Fruit fly (Drosophila melanogaster): ENCODE data around the gene Atxn7.
A peak's percentile ranks its signal among the peaks of the same experiment; 100 is the strongest.

Gene Atxn7

dm6 chr2L:2363626-2364147 lies 12.0 kb upstream of the Atxn7 start (continued):
- TF ChIP-seq Dbx (GFP tag; IDR thresholded peaks at IDR 0.05) = peak; percentile 85
- TF ChIP-seq ind (GFP tag; optimal IDR thresholded peaks at IDR 0.05) = peak; percentile 86
- peak; percentile 97 for TF ChIP-seq Drgx (GFP tag; IDR thresholded peaks at IDR 0.05)
- peak; percentile 84 for TF ChIP-seq sd (tag; optimal IDR thresholded peaks at IDR 0.05)
- peak; percentile 25 for TF ChIP-seq sima (GFP tag; optimal IDR thresholded peaks at IDR 0.05)
- peak; percentile 65 for TF ChIP-seq CG30020 (tag; optimal IDR thresholded peaks at IDR 0.05)
- TF ChIP-seq Stat92E (GFP tag; optimal IDR thresholded peaks at IDR 0.05) = peak in 1 of 3 experiments; percentile 17
- TF ChIP-seq Nf-YB (GFP tag; optimal IDR thresholded peaks at IDR 0.05) = peak; percentile 84
- TF ChIP-seq CG5953 (GFP tag; IDR thresholded peaks at IDR 0.05) = 0 out of 2 replicates have a peak, but pooled peaks have one; percentile 49
- TF ChIP-seq BtbVII (GFP tag; optimal IDR thresholded peaks at IDR 0.05) = peak; percentile 92
- TF ChIP-seq schlank (tag; optimal IDR thresholded peaks at IDR 0.05) = peak; percentile 51
- TF ChIP-seq Ravus (GFP tag; IDR thresholded peaks at IDR 0.05) = peak; percentile 56
- peak; percentile 85 for TF ChIP-seq CG18619 (GFP tag; optimal IDR thresholded peaks at IDR 0.05)
- TF ChIP-seq CG17802 (tag; optimal IDR thresholded peaks at IDR 0.05) = peak; percentile 57
- TF ChIP-seq CG7556 (GFP tag; optimal IDR thresholded peaks at IDR 0.05) = peak; percentile 91
- no peak for TF ChIP-seq sr (GFP tag; IDR thresholded peaks at IDR 0.05)
- TF ChIP-seq CG11247 (GFP tag; IDR thresholded peaks at IDR 0.05) = peak; percentile 54; the same call in 1 of the 2 replicates
- TF ChIP-seq CG18262 (tag; optimal IDR thresholded peaks at IDR 0.05) = peak; percentile 93
- peak; percentile 95 for TF ChIP-seq CG2678 (tag; optimal IDR thresholded peaks at IDR 0.05)
- peak; percentile 62 for TF ChIP-seq CG13894 (tag; optimal IDR thresholded peaks at IDR 0.05)
- peak; percentile 55 for TF ChIP-seq CG1647 (GFP tag; optimal IDR thresholded peaks at IDR 0.05)
- TF ChIP-seq CG15269 (tag; optimal IDR thresholded peaks at IDR 0.05) = peak; percentile 93
- no peak for TF ChIP-seq dm (GFP tag; optimal IDR thresholded peaks at IDR 0.05)
- 0 out of 2 replicates have a peak, but pooled peaks have one; percentile 24 for TF ChIP-seq crol (GFP tag; IDR thresholded peaks at IDR 0.05)
- peak; percentile 58 for TF ChIP-seq Usf (GFP tag; optimal IDR thresholded peaks at IDR 0.05)
- TF ChIP-seq pfk (GFP tag; optimal IDR thresholded peaks at IDR 0.05) = peak; percentile 29
- TF ChIP-seq trh (GFP tag; optimal IDR thresholded peaks at IDR 0.05) = peak; percentile 76
- TF ChIP-seq CG11504 (tag; optimal IDR thresholded peaks at IDR 0.05) = peak; percentile 94
- peak; percentile 94 for TF ChIP-seq Asciz (GFP tag; optimal IDR thresholded peaks at IDR 0.05)
- TF ChIP-seq CG8388 (GFP tag; optimal IDR thresholded peaks at IDR 0.05) = peak; percentile 92
- peak; percentile 5 for TF ChIP-seq HLH54F (GFP tag; optimal IDR thresholded peaks at IDR 0.05)
- TF ChIP-seq CG8290 (GFP tag; optimal IDR thresholded peaks at IDR 0.05) = peak; percentile 51
- peak; percentile 24 to 63 for TF ChIP-seq CG8290 (tag; optimal IDR thresholded peaks at IDR 0.05)
- TF ChIP-seq Taf1 (GFP tag; IDR thresholded peaks at IDR 0.05) = peak; percentile 63; the same call in 1 of the 2 replicates
- TF ChIP-seq klu (GFP tag; IDR thresholded peaks at IDR 0.05) = peak; percentile 56; the same call in 1 of the 2 replicates
- peak; percentile 72 for TF ChIP-seq CG11093 (GFP tag; IDR thresholded peaks at IDR 0.05)
- peak; percentile 92 for TF ChIP-seq CG17361 (GFP tag; IDR thresholded peaks at IDR 0.05)
- TF ChIP-seq Aef1 (GFP tag; IDR thresholded peaks at IDR 0.05) = peak; percentile 83
- peak; percentile 91 for TF ChIP-seq Blimp-1 (GFP tag; optimal IDR thresholded peaks at IDR 0.05)
- peak; percentile 11 for TF ChIP-seq CG12769 (tag; optimal IDR thresholded peaks at IDR 0.05)
- peak; percentile 73 for TF ChIP-seq CG10654 (GFP tag; optimal IDR thresholded peaks at IDR 0.05)
- peak; percentile 84 for TF ChIP-seq CG14050 (GFP tag; IDR thresholded peaks at IDR 0.05)
- peak; percentile 85 for TF ChIP-seq slbo (GFP tag; IDR thresholded peaks at IDR 0.05)
- peak; percentile 90 for TF ChIP-seq D19A (tag; optimal IDR thresholded peaks at IDR 0.05)
- TF ChIP-seq CG15479 (GFP tag; optimal IDR thresholded peaks at IDR 0.05) = peak; percentile 47
- TF ChIP-seq CG15601 (tag; optimal IDR thresholded peaks at IDR 0.05) = peak; percentile 92
- TF ChIP-seq az2 (GFP tag; optimal IDR thresholded peaks at IDR 0.05) = peak; percentile 84
- no peak for TF ChIP-seq CG33213 (GFP tag; optimal IDR thresholded peaks at IDR 0.05)
- TF ChIP-seq sens (GFP tag) = peak; percentile 95
- peak; percentile 59 for TF ChIP-seq NC2α (GFP tag; optimal IDR thresholded peaks at IDR 0.05)

All from whole organism, embryonic.